Worm (Caenorhabditis elegans) whole organism, L4 larva: Measurements from ENCODE around the gene ZK809.8.

Experiments used
- F10B5.3 ChIP-seq: sonication (generic microtip); optimal IDR thresholded peaks from 2 replicates; lab custom pipeline; 2016; ENCODE audit warnings: mild to moderate bottlenecking, missing genetic modification characterization, missing compliant biosample characterization
- T26A8.4 ChIP-seq: fragments of 200-800 bp; sonication (Bioruptor generic); IDR thresholded peaks from 2 replicates; pipeline ENCODE4 v1.3.6; 2022; ENCODE audit warnings: missing genetic modification characterization, missing compliant biosample characterization
- Y105C5A.15 ChIP-seq: fragments of 200-800 bp; sonication (Bioruptor generic); IDR thresholded peaks from 2 replicates; pipeline ENCODE4 v1.3.6; 2022; ENCODE audit warnings: missing genetic modification characterization, missing compliant biosample characterization
- Y5F2A.4 ChIP-seq: fragments of 200-800 bp; sonication (Bioruptor generic); optimal IDR thresholded peaks from 2 replicates; lab custom pipeline; 2018; ENCODE audit warnings: mild to moderate bottlenecking, missing genetic modification characterization, missing compliant biosample characterization
- Y75B8A.6 ChIP-seq: fragments of 200-800 bp; sonication (Bioruptor generic); IDR thresholded peaks from 2 replicates; pipeline ENCODE4 v1.3.6; 2022; ENCODE audit warnings: missing genetic modification reagents, missing genetic modification characterization, missing compliant biosample characterization
- aha-1 ChIP-seq: fragments of 150-350 bp; peaks from one replicate; lab custom pipeline; 2014; ENCODE audit warnings: missing biosample characterization, missing genetic modification characterization
- attf-4 ChIP-seq: sonication (generic microtip); optimal IDR thresholded peaks from 3 replicates; lab custom pipeline; 2017; ENCODE audit warnings: missing biosample characterization, missing genetic modification characterization
- ceh-20 ChIP-seq: fragments of 200-800 bp; sonication (Bioruptor generic); IDR thresholded peaks from 2 replicates; pipeline ENCODE4 v1.3.6; 2022; ENCODE audit warnings: missing genetic modification reagents, missing genetic modification characterization, missing compliant biosample characterization
- ceh-32 ChIP-seq: sonication (generic microtip); optimal IDR thresholded peaks from 2 replicates; lab custom pipeline; 2016; ENCODE audit warnings: mild to moderate bottlenecking, missing genetic modification characterization, missing compliant biosample characterization; ENCODE audit not compliant: poor library complexity
- ctbp-1 ChIP-seq: fragments of 200-800 bp; sonication (Bioruptor generic); IDR thresholded peaks from 2 replicates; pipeline ENCODE4 v1.3.6; 2022; ENCODE audit warnings: missing genetic modification reagents, missing genetic modification characterization, missing compliant biosample characterization
- dmd-8 ChIP-seq: fragments of 200-800 bp; sonication (Bioruptor generic); IDR thresholded peaks from 2 replicates; pipeline ENCODE4 v1.3.6; 2022; ENCODE audit warnings: missing genetic modification characterization, missing compliant biosample characterization
- dmd-9 ChIP-seq: fragments of 200-800 bp; sonication (Bioruptor generic); IDR thresholded peaks from 2 replicates; pipeline ENCODE4 v1.3.6; 2022; ENCODE audit warnings: missing genetic modification reagents, missing genetic modification characterization, missing compliant biosample characterization
- dpl-1 ChIP-seq: fragments of 150-350 bp; optimal IDR thresholded peaks from 2 replicates; lab custom pipeline; 2014; ENCODE audit warnings: missing biosample characterization, missing genetic modification reagents, missing genetic modification characterization
- duxl-1 ChIP-seq: sonication (generic microtip); optimal IDR thresholded peaks from 2 replicates; lab custom pipeline; 2016; ENCODE audit warnings: mild to moderate bottlenecking, missing genetic modification characterization, moderate library complexity, missing compliant biosample characterization; ENCODE audit not compliant: poor library complexity
- egl-27 ChIP-seq: sonication (generic microtip); optimal IDR thresholded peaks from 3 replicates; lab custom pipeline; 2017; ENCODE audit warnings: missing biosample characterization, missing genetic modification reagents, missing genetic modification characterization
- fkh-10 ChIP-seq: fragments of 150-350 bp; optimal IDR thresholded peaks from 2 replicates; lab custom pipeline; 2014; ENCODE audit warnings: missing biosample characterization, missing genetic modification reagents, missing genetic modification characterization
- hmg-1.1 ChIP-seq: fragments of 200-800 bp; sonication (Bioruptor generic); IDR thresholded peaks from 2 replicates; pipeline ENCODE4 v1.3.6; 2022; ENCODE audit warnings: missing genetic modification reagents, missing genetic modification characterization, missing compliant biosample characterization
- jun-1 ChIP-seq: fragments of 150-350 bp; optimal IDR thresholded peaks from 2 replicates; lab custom pipeline; 2014; ENCODE audit warnings: missing biosample characterization, missing genetic modification reagents, missing genetic modification characterization
- lin-13 ChIP-seq: fragments of 150-350 bp; optimal IDR thresholded peaks from 2 replicates; lab custom pipeline; 2014; ENCODE audit warnings: missing biosample characterization, missing genetic modification reagents, missing genetic modification characterization
- lin-38 ChIP-seq: fragments of 200-800 bp; sonication (Bioruptor generic); IDR thresholded peaks from 2 replicates; pipeline ENCODE4 v1.3.6; 2022; ENCODE audit warnings: missing genetic modification reagents, missing genetic modification characterization, missing compliant biosample characterization
- mdl-1 ChIP-seq, 2 experiments: fragments of 150-350 bp in 1 of 2; sonication (generic microtip) in 1 of 2; optimal IDR thresholded peaks; 2 replicates each; lab custom pipeline; 2014 to 2017; ENCODE audit warnings: missing biosample characterization in 2 of 2, missing genetic modification characterization in 2 of 2
- mep-1 ChIP-seq: fragments of 150-350 bp; sonication (generic microtip); optimal IDR thresholded peaks from 3 replicates; lab custom pipeline; 2014; ENCODE audit warnings: missing biosample characterization, missing genetic modification characterization
- mxl-2 ChIP-seq: fragments of 200-800 bp; sonication (Bioruptor generic); conservative IDR thresholded peaks from 2 replicates; pipeline ENCODE4 v1.3.6; 2022; ENCODE audit warnings: missing genetic modification reagents, missing genetic modification characterization, missing compliant biosample characterization
- nhr-102 ChIP-seq: sonication (generic microtip); optimal IDR thresholded peaks from 2 replicates; lab custom pipeline; 2016; ENCODE audit warnings: mild to moderate bottlenecking, missing genetic modification characterization, moderate library complexity, missing compliant biosample characterization
- nhr-111 ChIP-seq: fragments of 200-800 bp; sonication (Bioruptor generic); optimal IDR thresholded peaks from 2 replicates; lab custom pipeline; 2018; ENCODE audit warnings: mild to moderate bottlenecking, missing genetic modification characterization, missing compliant biosample characterization
- nhr-25 ChIP-seq: sonication (generic microtip); optimal IDR thresholded peaks from 2 replicates; lab custom pipeline; 2017; ENCODE audit warnings: missing genetic modification characterization, mild to moderate bottlenecking, missing compliant biosample characterization, antibody characterized with exemption, moderate library complexity, borderline replicate concordance; ENCODE audit not compliant: insufficient read depth
- nhr-41 ChIP-seq: fragments of 200-800 bp; sonication (Bioruptor generic); IDR thresholded peaks from 2 replicates; pipeline ENCODE4 v1.3.6; 2022; ENCODE audit warnings: missing genetic modification reagents, missing genetic modification characterization, missing compliant biosample characterization
- nhr-42 ChIP-seq: fragments of 200-800 bp; sonication (Bioruptor generic); IDR thresholded peaks from 2 replicates; pipeline ENCODE4 v1.3.6; 2022; ENCODE audit warnings: missing genetic modification characterization, missing compliant biosample characterization
- nhr-77 ChIP-seq: fragments of 150-350 bp; optimal IDR thresholded peaks from 2 replicates; lab custom pipeline; 2014; ENCODE audit warnings: missing biosample characterization, missing genetic modification characterization
- pha-4 ChIP-seq, 2 experiments: fragments of 150-350 bp in 1 of 2; fragments of 200-800 bp in 1 of 2; sonication (Bioruptor generic) in 1 of 2; IDR thresholded peaks in 1 of 2; optimal IDR thresholded peaks in 1 of 2; 2 replicates each; pipeline versions ENCODE4 v1.3.6 to Lab custom; 2014 to 2022; ENCODE audit warnings: missing genetic modification characterization in 2 of 2, missing genetic modification reagents in 2 of 2, missing biosample characterization in 1 of 2, missing compliant biosample characterization in 1 of 2
- pqm-1 ChIP-seq: sonication (generic microtip); optimal IDR thresholded peaks from 2 replicates; lab custom pipeline; 2017; ENCODE audit warnings: missing biosample characterization, missing genetic modification characterization
- rbr-2 ChIP-seq: sonication (generic microtip); optimal IDR thresholded peaks from 2 replicates; lab custom pipeline; 2016; ENCODE audit warnings: missing genotype, missing genetic modification characterization, missing compliant biosample characterization
- set-16 ChIP-seq: fragments of 200-800 bp; sonication (Bioruptor generic); IDR thresholded peaks from 2 replicates; pipeline ENCODE4 v1.3.6; 2022; ENCODE audit warnings: missing genetic modification reagents, missing genetic modification characterization, missing compliant biosample characterization
- snpc-1.2 ChIP-seq: fragments of 200-800 bp; sonication (Bioruptor generic); IDR thresholded peaks from 2 replicates; pipeline ENCODE4 v1.3.6; 2022; ENCODE audit warnings: missing genetic modification reagents, missing genetic modification characterization, missing compliant biosample characterization
- tag-97 ChIP-seq: fragments of 200-800 bp; sonication (Bioruptor generic); IDR thresholded peaks from 2 replicates; pipeline ENCODE4 v1.3.6; 2022; ENCODE audit warnings: missing genetic modification characterization, missing compliant biosample characterization
- unc-62 ChIP-seq, 3 experiments: fragments of 150-350 bp in 1 of 3; sonication (generic microtip); optimal IDR thresholded peaks in 2 of 3; peaks in 1 of 3; 1 replicate in 1 of 3; 2 replicates in 2 of 3; lab custom pipeline; 2014 to 2017; ENCODE audit warnings: missing biosample characterization in 3 of 3, missing genetic modification characterization in 3 of 3, missing genetic modification reagents in 3 of 3, missing genotype in 1 of 3
- zfp-2 ChIP-seq: sonication (generic microtip); optimal IDR thresholded peaks from 2 replicates; lab custom pipeline; 2016; ENCODE audit warnings: mild to moderate bottlenecking, missing genetic modification characterization, missing compliant biosample characterization
- zip-11 ChIP-seq: fragments of 200-800 bp; sonication (Bioruptor generic); IDR thresholded peaks from 2 replicates; pipeline ENCODE4 v1.3.6; 2022; ENCODE audit warnings: missing genetic modification characterization, missing compliant biosample characterization
- zip-2 ChIP-seq: fragments of 150-350 bp; optimal IDR thresholded peaks from 2 replicates; lab custom pipeline; 2014; ENCODE audit warnings: missing biosample characterization, missing genetic modification characterization
- ztf-7 ChIP-seq: fragments of 150-350 bp; optimal IDR thresholded peaks from 2 replicates; lab custom pipeline; 2014; ENCODE audit warnings: missing biosample characterization, missing genetic modification characterization

ZK809.8 gene

DNA sequence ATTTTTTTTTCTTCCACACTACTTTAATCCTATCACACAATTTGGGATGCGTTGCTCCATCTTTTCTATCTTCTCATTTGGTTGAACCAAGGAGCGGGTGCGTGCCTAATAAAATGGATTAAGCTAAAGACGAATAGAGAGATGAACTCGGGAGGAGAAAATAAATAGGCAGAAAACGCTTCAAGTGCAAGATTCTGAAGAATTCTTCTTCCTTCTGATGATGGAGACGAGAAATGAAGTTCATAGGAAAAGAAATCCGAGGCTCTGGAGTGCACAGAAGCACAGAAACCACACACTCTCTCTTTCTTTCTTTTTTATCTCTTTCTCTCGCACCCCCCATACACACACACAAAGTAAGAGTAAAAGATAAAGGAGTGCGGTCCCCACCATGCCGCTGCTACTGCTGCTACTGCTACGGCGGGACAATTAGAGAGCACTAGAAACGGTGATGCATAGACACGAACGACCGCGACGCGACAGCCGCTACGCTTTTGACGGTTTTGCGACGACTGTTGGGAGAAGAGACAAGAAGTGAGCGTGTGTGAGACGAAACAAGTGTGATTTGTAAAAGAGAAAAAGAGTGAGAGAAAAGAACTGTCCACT lies 43.3 kb upstream of the ZK809.8 start (continued):
- TF ChIP-seq dpl-1 = peak; percentile 34
- peak; percentile 61 for TF ChIP-seq nhr-102 (tag; lab: Kevin White, UChicago)
- peak; percentile 90 for TF ChIP-seq nhr-77 (tag; lab: Kevin White, UChicago)
- peak; percentile 74 for TF ChIP-seq pqm-1
- TF ChIP-seq mdl-1 (tag; optimal IDR thresholded peaks at IDR 0.05; lab: Kevin White, UChicago) = peak; percentile 41 to 85
- TF ChIP-seq mep-1 (tag; lab: Kevin White, UChicago) = peak; percentile 87
- TF ChIP-seq hmg-1.1 (GFP tag; lab: Robert Waterston, UW) = peak; percentile 85
- TF ChIP-seq ceh-20 = 0 out of 2 replicates have a peak, but pooled peaks have one; percentile 26
- 0 out of 2 replicates have a peak, but pooled peaks have one; percentile 39 for TF ChIP-seq dmd-8 (GFP tag; lab: Robert Waterston, UW)
- peak; percentile 56 for TF ChIP-seq lin-38 (GFP tag; lab: Robert Waterston, UW)
- peak; percentile 58; the same call in 1 of the 2 replicates for TF ChIP-seq nhr-41 (GFP tag; lab: Robert Waterston, UW)
- TF ChIP-seq set-16 = peak; percentile 65

DNA sequence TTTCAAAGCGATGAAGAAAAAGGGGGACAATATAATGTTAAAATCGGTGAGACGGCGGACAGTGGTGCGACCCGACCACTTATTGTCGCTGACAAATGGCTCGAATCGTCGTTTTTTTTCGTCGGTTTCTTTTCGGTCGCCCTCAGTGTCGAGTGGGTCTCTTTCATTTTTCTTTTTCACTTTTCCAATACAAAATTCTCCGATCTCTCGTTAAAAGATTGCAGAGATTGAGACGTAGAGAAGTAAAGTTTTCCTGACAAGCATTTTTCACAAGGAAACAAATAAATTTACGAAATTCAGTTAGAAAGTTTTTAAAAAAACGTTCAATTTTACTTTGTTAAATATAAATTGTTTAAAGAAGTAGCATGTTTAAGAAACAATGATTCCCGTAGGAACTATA lies 42.7 kb upstream of the ZK809.8 start:
- TF ChIP-seq ctbp-1 (GFP tag; lab: Robert Waterston, UW) = no peak
- no peak for TF ChIP-seq set-16
- no peak for TF ChIP-seq zip-11 (GFP tag; lab: Robert Waterston, UW)
- no peak for TF ChIP-seq nhr-42 (GFP tag; lab: Robert Waterston, UW)
- no peak for TF ChIP-seq F10B5.3 (tag; lab: Kevin White, UChicago)
- peak in 1 of 2 experiments; percentile 20 for TF ChIP-seq unc-62 (GFP tag; optimal IDR thresholded peaks at IDR 0.05 in 1 of 2; lab: Kevin White, UChicago)
- no peak for TF ChIP-seq unc-62 (tag; optimal IDR thresholded peaks at IDR 0.05; lab: Kevin White, UChicago)
- no peak for TF ChIP-seq egl-27 (tag; lab: Kevin White, UChicago)

DNA sequence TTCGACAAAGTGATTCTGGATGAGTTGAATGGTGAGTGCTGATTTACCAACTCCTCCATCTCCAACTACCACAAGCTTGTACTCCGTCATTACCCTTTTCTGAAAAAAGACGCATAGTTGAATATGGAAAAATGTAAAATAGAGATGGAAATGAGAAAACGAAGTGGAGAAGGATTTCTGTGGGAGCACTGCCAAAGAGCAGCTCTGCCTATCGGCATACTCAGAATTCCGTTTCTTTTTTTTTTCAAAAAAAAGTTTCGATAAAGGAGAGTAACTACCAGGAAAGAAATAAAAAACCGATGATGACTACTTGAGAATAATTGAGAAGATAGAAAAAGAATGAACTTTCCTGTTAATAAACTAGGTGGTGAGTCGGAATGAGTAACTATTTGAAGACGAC lies 42.1 kb upstream of the ZK809.8 start, which contains the start of gene let-60:
Gene let-60 (minus strand): TSS at position 101 of the 400 bp plus-strand sequence.
- no peak for TF ChIP-seq Y105C5A.15 (GFP tag; lab: Robert Waterston, UW)
- TF ChIP-seq nhr-111 (GFP tag; lab: Kevin White, UChicago) = no peak
- TF ChIP-seq attf-4 (tag; lab: Kevin White, UChicago) = no peak
- TF ChIP-seq aha-1 (tag; lab: Kevin White, UChicago) = peak; percentile 86

DNA sequence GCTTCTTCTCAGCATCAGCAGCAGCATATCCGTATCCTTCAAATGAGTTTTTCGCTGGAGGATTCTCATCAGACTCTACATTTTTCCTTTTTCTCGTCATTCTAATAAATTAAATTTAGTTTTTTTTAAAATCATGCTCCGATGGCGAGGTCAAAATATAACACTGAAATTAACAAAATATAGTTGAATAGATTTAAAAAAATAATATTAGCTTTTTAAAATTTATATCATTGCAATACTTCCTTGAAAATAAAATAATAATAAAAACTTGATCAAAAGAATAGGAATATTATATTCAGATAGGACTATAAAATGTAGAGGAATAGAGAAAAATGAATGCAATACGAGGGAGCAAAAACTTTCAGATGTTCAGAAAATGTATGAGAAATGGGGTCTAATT lies 39.2 kb upstream of the ZK809.8 start, which contains the start of gene ZK792.5:
Gene ZK792.5 (minus strand): TSS at position 101 of the 400 bp plus-strand sequence.
- TF ChIP-seq mxl-2 (GFP tag; lab: Robert Waterston, UW) = no peak
- TF ChIP-seq jun-1 (tag; lab: Kevin White, UChicago) = no peak
- TF ChIP-seq dmd-9 (GFP tag; lab: Robert Waterston, UW) = no peak
- no peak for TF ChIP-seq T26A8.4
- no peak for TF ChIP-seq duxl-1 (tag; lab: Kevin White, UChicago)
- no peak for TF ChIP-seq rbr-2
- TF ChIP-seq tag-97 = no peak
- TF ChIP-seq Y5F2A.4 = no peak
- TF ChIP-seq pha-4 (GFP tag; IDR thresholded peaks at IDR 0.05; lab: Robert Waterston, UW) = no peak
- TF ChIP-seq pha-4 (tag; optimal IDR thresholded peaks at IDR 0.05; lab: Kevin White, UChicago) = no peak
- TF ChIP-seq ceh-32 (tag; lab: Kevin White, UChicago) = no peak
- TF ChIP-seq lin-13 (GFP tag; lab: Kevin White, UChicago) = no peak
- no peak for TF ChIP-seq ztf-7 (tag; lab: Kevin White, UChicago)
- TF ChIP-seq mdl-1 (tag; optimal IDR thresholded peaks at IDR 0.05; lab: Kevin White, UChicago) = no peak
- TF ChIP-seq Y75B8A.6 (GFP tag; lab: Robert Waterston, UW) = no peak
- no peak for TF ChIP-seq fkh-10 (GFP tag; lab: Kevin White, UChicago)
- TF ChIP-seq zip-2 (tag; lab: Kevin White, UChicago) = no peak
- TF ChIP-seq zfp-2 = no peak
- TF ChIP-seq nhr-25 (tag; lab: Kevin White, UChicago) = no peak
- no peak for TF ChIP-seq snpc-1.2
- TF ChIP-seq, all 104 proteins: peak for 0
